Fruit fly (Drosophila melanogaster) whole organism, prepupa: Measurements from ENCODE around the gene CG7530.

ENCODE experiments used
- CG4318 ChIP-seq: fragments of 200-800 bp; sonication (Bioruptor generic); optimal IDR thresholded peaks from 3 replicates; lab custom pipeline; 2017; ENCODE audit warnings: missing biosample characterization, mild to moderate bottlenecking, missing genetic modification characterization
- Hr39 ChIP-seq: fragments of 200-800 bp; sonication (Bioruptor generic); optimal IDR thresholded peaks from 2 replicates; lab custom pipeline; 2016; ENCODE audit warnings: missing biosample characterization, missing genetic modification characterization
- OdsH ChIP-seq: fragments of 200-800 bp; sonication (Bioruptor generic); optimal IDR thresholded peaks from 3 replicates; lab custom pipeline; 2016; ENCODE audit warnings: missing biosample characterization, missing genetic modification characterization
- Sox102F ChIP-seq: fragments of 200-800 bp; sonication (Bioruptor generic); optimal IDR thresholded peaks from 2 replicates; lab custom pipeline; 2016; ENCODE audit warnings: missing biosample characterization, mild to moderate bottlenecking, missing genetic modification characterization
- Sox14 ChIP-seq: fragments of 200-800 bp; sonication (Bioruptor generic); optimal IDR thresholded peaks from 3 replicates; lab custom pipeline; 2016; ENCODE audit warnings: missing biosample characterization, missing genetic modification characterization
- fd85E ChIP-seq: fragments of 200-800 bp; sonication (Bioruptor generic); optimal IDR thresholded peaks from 3 replicates; lab custom pipeline; 2016; ENCODE audit warnings: missing biosample characterization, missing genetic modification characterization
- ss ChIP-seq, 2 experiments: fragments of 200-800 bp; sonication (Bioruptor generic); optimal IDR thresholded peaks; 2 replicates in 1 of 2; 3 replicates in 1 of 2; lab custom pipeline; 2017 to 2018; ENCODE audit warnings: mild to moderate bottlenecking in 2 of 2, missing biosample characterization in 2 of 2, missing genetic modification characterization in 2 of 2, moderate library complexity in 1 of 2

DNA sequence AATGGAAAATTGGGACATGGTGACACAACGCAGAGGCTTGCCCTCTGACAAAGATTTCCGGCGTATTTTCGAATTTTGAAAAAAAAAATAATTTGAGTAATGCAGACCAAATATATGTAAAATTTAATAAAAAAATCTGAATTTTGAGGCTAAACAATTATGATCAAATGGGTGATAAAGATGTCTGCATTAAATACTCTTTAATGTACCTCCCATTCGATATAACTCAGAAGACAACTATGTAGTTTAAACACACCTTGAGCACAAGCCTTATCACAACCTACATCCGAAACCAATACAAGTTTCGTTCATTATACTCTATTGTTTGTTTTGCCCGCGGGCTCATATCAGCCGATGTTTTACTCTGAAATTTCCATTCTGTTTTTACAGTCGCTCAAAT, 23.1 kb upstream of the CG7530 start, which contains the start of gene CG7362:
- TF ChIP-seq Hr39 (GFP tag; lab: Kevin White, UChicago) (no peak), OdsH (no peak), fd85E (GFP tag; lab: Kevin White, UChicago) (no peak), ss (GFP tag; optimal IDR thresholded peaks at IDR 0.05; lab: Kevin White, UChicago) (no peak), Sox14 (GFP tag; lab: Kevin White, UChicago) (no peak), Sox102F (GFP tag; lab: Kevin White, UChicago) (no peak), CG4318 (GFP tag; lab: Kevin White, UChicago) (no peak)
